Fruit fly (Drosophila melanogaster) whole organism, embryonic: ENCODE measurements around the gene Tim8.
A peak's percentile ranks its signal among the peaks of the same experiment; 100 is the strongest.

Experiments used
- CG10267 ChIP-seq: fragments of 200-800 bp; sonication (Bioruptor generic); optimal IDR thresholded peaks from 2 replicates; lab custom pipeline; 2018; ENCODE audit warnings: missing biosample characterization, mild to moderate bottlenecking, missing genetic modification characterization, moderate library complexity
- CG11723 ChIP-seq: fragments of 200-800 bp; sonication (Bioruptor generic); optimal IDR thresholded peaks from 2 replicates; lab custom pipeline; 2017; ENCODE audit warnings: missing biosample characterization, mild to moderate bottlenecking, missing genetic modification characterization
- CG12236 ChIP-seq: fragments of 200-800 bp; sonication (Bioruptor generic); optimal IDR thresholded peaks from 2 replicates; lab custom pipeline; 2016; ENCODE audit warnings: missing biosample characterization, missing genetic modification characterization
- CG12299 ChIP-seq: fragments of 200-800 bp; sonication (Bioruptor generic); optimal IDR thresholded peaks from 2 replicates; lab custom pipeline; 2018; ENCODE audit warnings: missing biosample characterization, mild to moderate bottlenecking, missing genetic modification characterization
- CG14710 ChIP-seq: fragments of 200-800 bp; sonication (Bioruptor generic); optimal IDR thresholded peaks from 3 replicates; lab custom pipeline; 2019; ENCODE audit warnings: missing biosample characterization, mild to moderate bottlenecking, missing genetic modification characterization, moderate library complexity
- CG18262 ChIP-seq: fragments of 200-800 bp; optimal IDR thresholded peaks from 3 replicates; lab custom pipeline; 2019; ENCODE audit warnings: missing biosample characterization, mild to moderate bottlenecking, missing genetic modification characterization, moderate library complexity
- CG18764 ChIP-seq: fragments of 200-800 bp; sonication (Bioruptor generic); optimal IDR thresholded peaks from 3 replicates; lab custom pipeline; 2016; ENCODE audit warnings: missing biosample characterization, missing genetic modification characterization
- CG30431 ChIP-seq: fragments of 200-800 bp; sonication (Bioruptor generic); optimal IDR thresholded peaks from 2 replicates; lab custom pipeline; 2017; ENCODE audit warnings: missing biosample characterization, missing genetic modification characterization
- CG32767 ChIP-seq: fragments of 200-800 bp; sonication (Bioruptor generic); IDR thresholded peaks from 2 replicates; pipeline ENCODE4 v1.3.6; 2022; ENCODE audit warnings: missing biosample characterization, missing genetic modification characterization
- CG43689 ChIP-seq: fragments of 200-800 bp; sonication (Bioruptor generic); IDR thresholded peaks from 2 replicates; pipeline ENCODE4 v1.3.6; 2022; ENCODE audit warnings: missing biosample characterization, missing genetic modification characterization
- CG6683 ChIP-seq: fragments of 200-800 bp; sonication (Bioruptor generic); optimal IDR thresholded peaks from 2 replicates; lab custom pipeline; 2017; ENCODE audit warnings: missing biosample characterization, mild to moderate bottlenecking, missing genetic modification characterization, missing genetic modification reagents
- CG6689 ChIP-seq: fragments of 200-800 bp; sonication (Bioruptor generic); IDR thresholded peaks from 2 replicates; pipeline ENCODE4 v1.3.6; 2022; ENCODE audit warnings: missing biosample characterization, missing genetic modification characterization
- CG6813 ChIP-seq: fragments of 200-800 bp; sonication (Bioruptor generic); optimal IDR thresholded peaks from 2 replicates; lab custom pipeline; 2017; ENCODE audit warnings: missing biosample characterization, missing genetic modification characterization, mild to moderate bottlenecking, moderate library complexity, missing genetic modification reagents
- CG7745 ChIP-seq: fragments of 200-800 bp; sonication (Bioruptor generic); optimal IDR thresholded peaks from 2 replicates; lab custom pipeline; 2018; ENCODE audit warnings: missing biosample characterization, mild to moderate bottlenecking, missing genetic modification characterization, moderate library complexity
- CG8281 ChIP-seq: fragments of 200-800 bp; sonication (Bioruptor generic); optimal IDR thresholded peaks from 2 replicates; lab custom pipeline; 2018; ENCODE audit warnings: missing biosample characterization, mild to moderate bottlenecking, missing genetic modification characterization, moderate library complexity
- CG9932 ChIP-seq: fragments of 200-800 bp; sonication (Bioruptor generic); IDR thresholded peaks from 2 replicates; pipeline ENCODE4 v1.3.6; 2022; ENCODE audit warnings: missing biosample characterization, missing genetic modification characterization
- Camta ChIP-seq: fragments of 200-800 bp; sonication (Bioruptor generic); optimal IDR thresholded peaks from 2 replicates; lab custom pipeline; 2016; ENCODE audit warnings: missing biosample characterization, missing genetic modification characterization
- E2f2 ChIP-seq: fragments of 200-800 bp; sonication (Bioruptor generic); IDR thresholded peaks from 2 replicates; pipeline ENCODE4 v1.3.6; 2022; ENCODE audit warnings: missing biosample characterization, missing genetic modification characterization
- HmgZ ChIP-seq: fragments of 200-800 bp; sonication (Bioruptor generic); optimal IDR thresholded peaks from 2 replicates; lab custom pipeline; 2018; ENCODE audit warnings: missing biosample characterization, mild to moderate bottlenecking, missing genetic modification characterization
- Hr51 ChIP-seq, 2 experiments: fragments of 200-800 bp; sonication (Bioruptor generic); optimal IDR thresholded peaks; 2 replicates in 1 of 2; 3 replicates in 1 of 2; lab custom pipeline; 2016 to 2018; ENCODE audit warnings: missing biosample characterization in 2 of 2, missing genetic modification characterization in 2 of 2, mild to moderate bottlenecking in 1 of 2, moderate library complexity in 1 of 2
- Lim3 ChIP-seq: fragments of 200-800 bp; sonication (Bioruptor generic); IDR thresholded peaks from 2 replicates; pipeline ENCODE4 v1.3.6; 2022; ENCODE audit warnings: missing biosample characterization, missing genetic modification characterization
- Mes4 ChIP-seq: fragments of 200-800 bp; sonication (Bioruptor generic); optimal IDR thresholded peaks from 2 replicates; lab custom pipeline; 2016; ENCODE audit warnings: missing biosample characterization, missing genetic modification characterization
- Oli ChIP-seq: fragments of 200-800 bp; sonication (Bioruptor generic); optimal IDR thresholded peaks from 2 replicates; lab custom pipeline; 2018; ENCODE audit warnings: missing biosample characterization, mild to moderate bottlenecking, missing genetic modification characterization, moderate library complexity
- Optix ChIP-seq: fragments of 200-800 bp; sonication (Bioruptor generic); IDR thresholded peaks from 3 replicates; pipeline ENCODE4 v1.3.6; 2022; ENCODE audit warnings: missing biosample characterization, missing genetic modification characterization
- Scr ChIP-seq: fragments of 200-800 bp; sonication (Bioruptor generic); IDR thresholded peaks from 2 replicates; pipeline ENCODE4 v1.3.6; 2022; ENCODE audit warnings: missing biosample characterization, missing genetic modification characterization; ENCODE audit not compliant: partially characterized antibody
- Sin3A ChIP-seq: fragments of >200 bp; optimal IDR thresholded peaks from 2 replicates; lab custom pipeline; 2018
- Vsx1 ChIP-seq: fragments of 200-800 bp; sonication (Bioruptor generic); optimal IDR thresholded peaks from 2 replicates; lab custom pipeline; 2017; ENCODE audit warnings: missing biosample characterization, mild to moderate bottlenecking, missing genetic modification characterization, missing genetic modification reagents
- aop ChIP-seq: fragments of 200-800 bp; sonication (Bioruptor generic); IDR thresholded peaks from 2 replicates; pipeline ENCODE4 v1.3.6; 2022; ENCODE audit warnings: missing biosample characterization, missing genetic modification characterization
- bcd ChIP-seq: fragments of 200-800 bp; sonication (Bioruptor generic); optimal IDR thresholded peaks from 2 replicates; lab custom pipeline; 2017; ENCODE audit warnings: missing biosample characterization, mild to moderate bottlenecking, missing genetic modification characterization
- cato ChIP-seq: fragments of 200-800 bp; sonication (Bioruptor generic); optimal IDR thresholded peaks from 2 replicates; lab custom pipeline; 2016; ENCODE audit warnings: missing biosample characterization, missing genetic modification characterization, borderline replicate concordance
- croc ChIP-seq: fragments of 200-800 bp; sonication (Bioruptor generic); conservative IDR thresholded peaks from 3 replicates; pipeline ENCODE4 v1.3.6; 2022; ENCODE audit warnings: missing biosample characterization, missing genetic modification characterization
- en ChIP-seq: fragments of 200-800 bp; sonication (Bioruptor generic); optimal IDR thresholded peaks from 2 replicates; lab custom pipeline; 2016; ENCODE audit warnings: missing biosample characterization, missing genetic modification characterization
- fd96Cb ChIP-seq: fragments of 200-800 bp; sonication (Bioruptor generic); optimal IDR thresholded peaks from 2 replicates; lab custom pipeline; 2018; ENCODE audit warnings: missing biosample characterization, mild to moderate bottlenecking, missing genetic modification characterization, moderate library complexity
- grau ChIP-seq: fragments of 200-800 bp; optimal IDR thresholded peaks from 3 replicates; lab custom pipeline; 2019; ENCODE audit warnings: missing biosample characterization, mild to moderate bottlenecking, missing genetic modification characterization, moderate library complexity
- gsb ChIP-seq: fragments of 200-800 bp; sonication (Bioruptor generic); IDR thresholded peaks from 2 replicates; pipeline ENCODE4 v1.3.6; 2022; ENCODE audit warnings: missing biosample characterization, missing genetic modification characterization
- inv ChIP-seq: fragments of 200-800 bp; sonication (Bioruptor generic); IDR thresholded peaks from 2 replicates; pipeline ENCODE4 v1.3.6; 2022; ENCODE audit warnings: missing biosample characterization, missing genetic modification characterization; ENCODE audit not compliant: partially characterized antibody
- ken ChIP-seq: fragments of 200-800 bp; sonication (Bioruptor generic); IDR thresholded peaks from 3 replicates; pipeline ENCODE4 v1.3.6; 2022; ENCODE audit warnings: missing biosample characterization, missing genetic modification characterization
- lmd ChIP-seq: fragments of 200-800 bp; sonication (Bioruptor generic); IDR thresholded peaks from 2 replicates; pipeline ENCODE4 v1.3.6; 2022; ENCODE audit warnings: missing biosample characterization, missing genetic modification characterization
- odd ChIP-seq: fragments of 200-800 bp; sonication (Bioruptor generic); optimal IDR thresholded peaks from 2 replicates; lab custom pipeline; 2017; ENCODE audit warnings: missing biosample characterization, mild to moderate bottlenecking, missing genetic modification characterization
- org-1 ChIP-seq: fragments of 200-800 bp; sonication (Bioruptor generic); optimal IDR thresholded peaks from 2 replicates; lab custom pipeline; 2017; ENCODE audit warnings: missing biosample characterization, missing genetic modification characterization
- pan ChIP-seq, 4 experiments: fragments of >200 bp in 3 of 4; fragments of 200-800 bp in 1 of 4; sonication (Bioruptor generic) in 1 of 4; optimal IDR thresholded peaks in 3 of 4; IDR thresholded peaks in 1 of 4; 2 replicates each; pipeline versions ENCODE4 v1.3.6 to Lab custom; 2017 to 2022; ENCODE audit warnings: missing biosample characterization in 2 of 4, missing genetic modification characterization in 2 of 4, mixed read lengths in 1 of 4
- pb ChIP-seq: fragments of 200-800 bp; sonication (Bioruptor generic); optimal IDR thresholded peaks from 3 replicates; lab custom pipeline; 2016; ENCODE audit warnings: missing biosample characterization, missing genetic modification characterization
- prd ChIP-seq, 3 experiments: fragments of >200 bp in 2 of 3; fragments of 200-800 bp in 1 of 3; sonication (Bioruptor generic) in 1 of 3; optimal IDR thresholded peaks in 2 of 3; IDR thresholded peaks in 1 of 3; 2 replicates in 2 of 3; 3 replicates in 1 of 3; pipeline versions ENCODE4 v1.3.6 to Lab custom; 2017 to 2022; ENCODE audit warnings: missing biosample characterization in 1 of 3, missing genetic modification characterization in 1 of 3
- row ChIP-seq: fragments of 200-800 bp; sonication (Bioruptor generic); IDR thresholded peaks from 3 replicates; pipeline ENCODE4 v1.3.6; 2022; ENCODE audit warnings: missing biosample characterization, missing genetic modification characterization
- sim ChIP-seq: fragments of 200-800 bp; sonication (Bioruptor generic); IDR thresholded peaks from 2 replicates; pipeline ENCODE4 v1.3.6; 2022; ENCODE audit warnings: missing biosample characterization, missing genetic modification characterization
- so ChIP-seq: fragments of 200-800 bp; sonication (Bioruptor generic); IDR thresholded peaks from 3 replicates; pipeline ENCODE4 v1.3.6; 2022; ENCODE audit warnings: missing biosample characterization, missing genetic modification characterization
- sqz ChIP-seq: fragments of 200-800 bp; sonication (Bioruptor generic); optimal IDR thresholded peaks from 3 replicates; lab custom pipeline; 2018; ENCODE audit warnings: missing biosample characterization, mild to moderate bottlenecking, missing genetic modification characterization
- sr ChIP-seq: fragments of 200-800 bp; sonication (Bioruptor generic); IDR thresholded peaks from 3 replicates; pipeline ENCODE4 v1.3.6; 2022; ENCODE audit warnings: missing biosample characterization, missing genetic modification characterization
- unpg ChIP-seq: fragments of 200-800 bp; sonication (Bioruptor generic); optimal IDR thresholded peaks from 3 replicates; lab custom pipeline; 2018; ENCODE audit warnings: missing biosample characterization, mild to moderate bottlenecking, missing genetic modification characterization, moderate library complexity
- wor ChIP-seq: fragments of 200-800 bp; sonication (Bioruptor generic); IDR thresholded peaks from 2 replicates; pipeline ENCODE4 v1.3.6; 2022; ENCODE audit warnings: missing biosample characterization, missing genetic modification characterization

Gene Tim8

dm6 chrX:11379139-11379538, 10.9 kb downstream of the Tim8 start (continued):
- TF ChIP-seq Camta (GFP tag; lab: Kevin White, UChicago) = peak; percentile 8
- TF ChIP-seq Mes4 (GFP tag; lab: Kevin White, UChicago) = no peak
- peak; percentile 35 for TF ChIP-seq HmgZ
- peak; percentile 46 for TF ChIP-seq grau
- no peak for TF ChIP-seq cato (GFP tag; lab: Kevin White, UChicago)
- TF ChIP-seq inv (GFP tag; lab: Robert Waterston, UW) = no peak
- TF ChIP-seq aop (GFP tag; lab: Robert Waterston, UW) = no peak
- no peak for TF ChIP-seq en (GFP tag; lab: Kevin White, UChicago)
- TF ChIP-seq CG30431 = no peak
- TF ChIP-seq unpg (GFP tag; lab: Kevin White, UChicago) = peak; percentile 58
- no peak for TF ChIP-seq gsb (GFP tag; lab: Robert Waterston, UW)
- no peak for TF ChIP-seq CG6683 (GFP tag; lab: Kevin White, UChicago)
- peak; percentile 3 for TF ChIP-seq sqz (GFP tag; lab: Kevin White, UChicago)
- peak; percentile 42 for TF ChIP-seq CG18262
- no peak for TF ChIP-seq ken (GFP tag; lab: Robert Waterston, UW)
- no peak for TF ChIP-seq CG32767 (GFP tag; lab: Robert Waterston, UW)
- TF ChIP-seq CG43689 (GFP tag; lab: Robert Waterston, UW) = no peak
- peak; percentile 41 for TF ChIP-seq CG9932 (GFP tag; lab: Robert Waterston, UW)
- no peak for TF ChIP-seq CG11723
- peak; percentile 25 for TF ChIP-seq org-1 (GFP tag; lab: Kevin White, UChicago)
- peak; percentile 10 for TF ChIP-seq CG10267 (tag; lab: Kevin White, UChicago)
- no peak for TF ChIP-seq prd (optimal IDR thresholded peaks at IDR 0.05; lab: Kevin White, UChicago)
- peak; percentile 55 for TF ChIP-seq prd (GFP tag; IDR thresholded peaks at IDR 0.05; lab: Robert Waterston, UW)
- no peak for TF ChIP-seq wor (GFP tag; lab: Robert Waterston, UW)
- no peak for TF ChIP-seq pb (GFP tag; lab: Kevin White, UChicago)
- TF ChIP-seq CG6813 (GFP tag; lab: Kevin White, UChicago) = peak; percentile 19
- 0 out of 2 replicates have a peak, but pooled peaks have one; percentile 17 for TF ChIP-seq sim (GFP tag; lab: Robert Waterston, UW)
- TF ChIP-seq CG12299 = no peak
- TF ChIP-seq fd96Cb = peak; percentile 37
- TF ChIP-seq sr (GFP tag; lab: Robert Waterston, UW) = peak; percentile 16; the same call in 1 of the 3 replicates
- TF ChIP-seq so (GFP tag; lab: Robert Waterston, UW) = peak; percentile 23; the same call in 1 of the 3 replicates
- no peak for TF ChIP-seq Scr
- no peak for TF ChIP-seq CG14710 (tag; lab: Kevin White, UChicago)
- no peak for TF ChIP-seq Optix (GFP tag; lab: Robert Waterston, UW)
- TF ChIP-seq Sin3A (lab: Kevin White, UChicago) = no peak
- TF ChIP-seq CG8281 (tag; lab: Kevin White, UChicago) = no peak
- TF ChIP-seq Hr51 (GFP tag; optimal IDR thresholded peaks at IDR 0.05; lab: Kevin White, UChicago) = peak in 1 of 2 experiments; percentile 58
- no peak for TF ChIP-seq CG18764 (GFP tag; lab: Kevin White, UChicago)
- peak; percentile 49 for TF ChIP-seq CG6689 (GFP tag; lab: Robert Waterston, UW)
- TF ChIP-seq Lim3 (GFP tag; lab: Robert Waterston, UW) = no peak
- TF ChIP-seq CG7745 (tag; lab: Kevin White, UChicago) = no peak
- no peak for TF ChIP-seq odd (GFP tag; lab: Kevin White, UChicago)
- TF ChIP-seq pan (optimal IDR thresholded peaks at IDR 0.05; lab: Kevin White, UChicago) = no peak
- TF ChIP-seq pan (GFP tag; optimal IDR thresholded peaks at IDR 0.05 in 1 of 2, IDR thresholded peaks at IDR 0.05 in 1 of 2) = peak in 1 of 2 experiments; percentile 58
- TF ChIP-seq bcd (GFP tag; lab: Kevin White, UChicago) = no peak
- no peak for TF ChIP-seq E2f2 (GFP tag; lab: Robert Waterston, UW)
- TF ChIP-seq Vsx1 (GFP tag; lab: Kevin White, UChicago) = no peak
- peak; percentile 79 for TF ChIP-seq row
- TF ChIP-seq CG12236 (GFP tag; lab: Kevin White, UChicago) = no peak
- TF ChIP-seq croc (GFP tag; lab: Robert Waterston, UW) = no peak; the same call in 2 of the 3 replicates
- peak; percentile 7 for TF ChIP-seq Oli
- TF ChIP-seq lmd = peak; percentile 57
